Worm (Caenorhabditis elegans) whole organism, young adult: ENCODE measurements around the gene F47G3.4.

Source experiments
- D2030.7 ChIP-seq: fragments of 200-800 bp; sonication (Bioruptor generic); IDR thresholded peaks from 2 replicates; pipeline ENCODE4 v1.3.6; 2022; ENCODE audit warnings: missing genetic modification reagents, missing genetic modification characterization, missing compliant biosample characterization
- F10E7.11 ChIP-seq: sonication (generic microtip); optimal IDR thresholded peaks from 2 replicates; lab custom pipeline; 2017; ENCODE audit warnings: mild to moderate bottlenecking, missing genetic modification characterization, moderate library complexity, missing compliant biosample characterization
- F23B12.7 ChIP-seq: sonication (generic microtip); optimal IDR thresholded peaks from 2 replicates; lab custom pipeline; 2017; ENCODE audit warnings: missing genetic modification characterization, mild to moderate bottlenecking, missing compliant biosample characterization, antibody characterized with exemption, moderate library complexity; ENCODE audit not compliant: insufficient read depth
- ZK185.1 ChIP-seq: sonication (generic microtip); optimal IDR thresholded peaks from 2 replicates; lab custom pipeline; 2016; ENCODE audit warnings: mild to moderate bottlenecking, missing genetic modification characterization, missing compliant biosample characterization; ENCODE audit not compliant: poor library complexity, severe bottlenecking
- dpff-1 ChIP-seq: sonication (generic microtip); optimal IDR thresholded peaks from 2 replicates; lab custom pipeline; 2017; ENCODE audit warnings: mild to moderate bottlenecking, missing genetic modification characterization, missing compliant biosample characterization
- lin-26 ChIP-seq: fragments of 200-800 bp; sonication (Bioruptor generic); IDR thresholded peaks from 2 replicates; pipeline ENCODE4 v1.3.6; 2022; ENCODE audit warnings: missing genetic modification reagents, missing genetic modification characterization, missing compliant biosample characterization
- lsy-27 ChIP-seq: sonication (generic microtip); optimal IDR thresholded peaks from 2 replicates; lab custom pipeline; 2017; ENCODE audit warnings: missing genetic modification characterization, mild to moderate bottlenecking, missing compliant biosample characterization, antibody characterized with exemption, missing genotype, borderline replicate concordance; ENCODE audit not compliant: insufficient read depth
- somi-1 ChIP-seq: fragments of 200-800 bp; sonication (Bioruptor generic); optimal IDR thresholded peaks from 2 replicates; lab custom pipeline; 2018; ENCODE audit warnings: mild to moderate bottlenecking, missing genetic modification characterization, missing compliant biosample characterization
- unc-62 ChIP-seq: fragments of 150-350 bp; optimal IDR thresholded peaks from 2 replicates; lab custom pipeline; 2014; ENCODE audit warnings: missing biosample characterization, missing genetic modification reagents, missing genetic modification characterization

DNA sequence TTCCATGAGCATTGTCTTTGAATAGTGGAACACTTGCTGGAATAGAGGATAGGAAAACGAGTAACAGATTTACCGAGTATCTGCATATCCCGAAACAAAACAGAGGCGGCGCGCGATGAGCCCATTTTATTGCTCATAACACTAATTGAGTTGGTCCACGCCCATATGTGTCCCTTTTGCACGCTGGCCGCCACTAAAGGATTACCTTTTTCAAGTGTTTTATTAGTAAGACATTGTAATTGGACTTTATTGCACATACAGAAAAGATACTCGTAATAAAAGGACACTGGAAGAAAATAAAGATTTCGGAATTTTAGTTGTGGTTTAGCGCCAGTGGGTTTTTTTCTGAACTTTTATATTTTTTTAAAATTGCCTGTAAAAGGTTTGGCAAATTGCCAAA lies 31.9 kb downstream of the F47G3.4 start, which contains the start of gene hlh-15:
- no peak for TF ChIP-seq dpff-1 (tag; lab: Kevin White, UChicago)
- TF ChIP-seq D2030.7 (GFP tag; lab: Robert Waterston, UW), result no peak
- no peak for TF ChIP-seq unc-62 (GFP tag; lab: Kevin White, UChicago)
- TF ChIP-seq F10E7.11, result no peak
- TF ChIP-seq ZK185.1 (tag; lab: Kevin White, UChicago), result no peak
- no peak for TF ChIP-seq lin-26 (GFP tag; lab: Robert Waterston, UW)
- TF ChIP-seq F23B12.7 (tag; lab: Kevin White, UChicago), result no peak
- TF ChIP-seq lsy-27 (tag; lab: Kevin White, UChicago), result no peak
- TF ChIP-seq somi-1 (GFP tag; lab: Kevin White, UChicago), result no peak
